Worm (Caenorhabditis elegans): ENCODE data around the gene lin-56.

The lin-56 gene

ce11 chrII:10471247-10471646, 21.4 kb downstream of the lin-56 start, which contains the start of gene ZK666.1:
Gene ZK666.1 (minus strand): TSS chrII:10471347.
- TF ChIP-seq ets-7 (tag; optimal IDR thresholded peaks at IDR 0.05) (no peak), tra-4 (tag; optimal IDR thresholded peaks at IDR 0.05) (no peak), hmg-4 (GFP tag; optimal IDR thresholded peaks at IDR 0.05) (no peak), tbx-37 (GFP tag; conservative IDR thresholded peaks at IDR 0.05) (no peak), scrt-1 (GFP tag; IDR thresholded peaks at IDR 0.05) (no peak), B0310.2 (tag; optimal IDR thresholded peaks at IDR 0.05) (no peak), F13C5.2 (tag; optimal IDR thresholded peaks at IDR 0.05) (no peak), pes-1 (GFP tag; IDR thresholded peaks at IDR 0.05) (no peak), aly-1 (tag; optimal IDR thresholded peaks at IDR 0.05) (no peak), ceh-36 (tag; optimal IDR thresholded peaks at IDR 0.05) (no peak), tbx-11 (GFP tag; IDR thresholded peaks at IDR 0.05) (no peak), ama-1 (optimal IDR thresholded peaks at IDR 0.05) (no peak), sea-1 (GFP tag; conservative IDR thresholded peaks at IDR 0.05) (no peak), hmbx-1 (tag; optimal IDR thresholded peaks at IDR 0.05) (no peak), hnd-1 (tag; optimal IDR thresholded peaks at IDR 0.05) (no peak), flt-1 (GFP tag; IDR thresholded peaks at IDR 0.05) (no peak), ceh-13 (GFP tag; optimal IDR thresholded peaks at IDR 0.05) (no peak)

DNA sequence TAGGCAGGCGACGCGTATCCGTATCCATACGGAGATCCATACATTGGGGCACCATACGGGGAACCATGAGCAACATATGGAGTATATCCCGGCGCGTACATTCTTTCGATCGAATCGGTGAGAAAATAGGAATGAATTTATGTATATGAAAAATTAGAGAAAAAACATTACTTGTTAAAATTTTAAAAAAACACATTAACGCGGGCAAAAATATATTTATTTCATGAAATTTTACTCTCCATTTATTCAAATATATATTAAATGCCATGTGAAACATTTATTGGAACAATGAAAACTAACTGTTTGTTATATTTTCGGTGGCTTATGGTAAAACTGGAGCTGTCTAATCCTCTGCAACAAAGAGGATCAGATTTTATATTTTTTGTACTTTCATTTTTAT, 22.0 kb downstream of the lin-56 start, which contains the start of gene ZK666.2:
ZK666.2 (minus strand) TSS at position 101 of the 400 bp plus-strand sequence.
- TF ChIP-seq sea-1 (GFP tag; conservative IDR thresholded peaks at IDR 0.05) (no peak), ets-7 (tag; optimal IDR thresholded peaks at IDR 0.05) (no peak), tbx-37 (GFP tag; conservative IDR thresholded peaks at IDR 0.05) (no peak), ceh-13 (GFP tag; optimal IDR thresholded peaks at IDR 0.05) (no peak)

- TF ChIP-seq hmbx-1 (tag; optimal IDR thresholded peaks at IDR 0.05) (no peak), pes-1 (GFP tag; IDR thresholded peaks at IDR 0.05) (no peak), ceh-13 (GFP tag; optimal IDR thresholded peaks at IDR 0.05) (no peak), tbx-37 (GFP tag; conservative IDR thresholded peaks at IDR 0.05) (no peak), scrt-1 (GFP tag; IDR thresholded peaks at IDR 0.05) (no peak), ama-1 (optimal IDR thresholded peaks at IDR 0.05) (no peak), F13C5.2 (tag; optimal IDR thresholded peaks at IDR 0.05) (no peak), ets-7 (tag; optimal IDR thresholded peaks at IDR 0.05) (no peak), B0310.2 (tag; optimal IDR thresholded peaks at IDR 0.05) (no peak), aly-1 (tag; optimal IDR thresholded peaks at IDR 0.05) (no peak), sea-1 (GFP tag; conservative IDR thresholded peaks at IDR 0.05) (no peak), ceh-36 (tag; optimal IDR thresholded peaks at IDR 0.05) (no peak), hnd-1 (tag; optimal IDR thresholded peaks at IDR 0.05) (no peak), hmg-4 (GFP tag; optimal IDR thresholded peaks at IDR 0.05) (no peak), tra-4 (tag; optimal IDR thresholded peaks at IDR 0.05) (no peak), flt-1 (GFP tag; IDR thresholded peaks at IDR 0.05) (no peak), tbx-11 (GFP tag; IDR thresholded peaks at IDR 0.05) (no peak)
Observed at ce11 chrII:10476039-10476438, 26.2 kb downstream of the lin-56 start, which contains the start of gene clec-58. Gene clec-58 (minus strand): TSS chrII:10476139.

DNA sequence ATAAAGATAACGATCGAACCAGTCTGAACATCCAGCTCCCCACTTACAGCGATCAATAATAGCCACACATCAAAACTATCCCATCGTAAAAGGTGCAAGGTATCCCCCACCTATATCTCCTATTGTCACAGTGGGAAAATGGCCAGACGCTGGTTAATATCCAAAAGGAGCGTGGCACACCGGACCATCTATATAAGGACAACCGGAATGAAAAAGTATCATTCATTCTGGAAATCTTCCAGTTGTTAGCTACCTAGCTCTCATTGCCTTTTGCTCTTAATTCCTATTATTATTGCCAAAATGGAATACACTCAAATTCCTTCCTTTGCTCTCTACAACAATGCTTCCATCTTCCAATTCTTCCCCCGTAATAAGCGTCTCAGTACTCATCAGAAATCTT, 27.2 kb downstream of the lin-56 start, which contains the start of gene ZK666.4:
ZK666.4 (plus strand) TSS at position 301 of the 400 bp plus-strand sequence.
- TF ChIP-seq sea-1 (GFP tag; conservative IDR thresholded peaks at IDR 0.05): no peak
- no peak for TF ChIP-seq B0310.2 (tag; optimal IDR thresholded peaks at IDR 0.05)
- TF ChIP-seq hmbx-1 (tag; optimal IDR thresholded peaks at IDR 0.05): no peak
- TF ChIP-seq aly-1 (tag; optimal IDR thresholded peaks at IDR 0.05): no peak
- no peak for TF ChIP-seq pes-1 (GFP tag; IDR thresholded peaks at IDR 0.05)

ce11 chrII:10479348-10479747, 29.5 kb downstream of the lin-56 start, which contains the start of gene clec-59:
Gene clec-59 (minus strand): TSS chrII:10479448.
- TF ChIP-seq ama-1 (optimal IDR thresholded peaks at IDR 0.05) (no peak), tra-4 (tag; optimal IDR thresholded peaks at IDR 0.05) (no peak), hmbx-1 (tag; optimal IDR thresholded peaks at IDR 0.05) (no peak), ceh-36 (tag; optimal IDR thresholded peaks at IDR 0.05) (no peak), aly-1 (tag; optimal IDR thresholded peaks at IDR 0.05) (no peak), scrt-1 (GFP tag; IDR thresholded peaks at IDR 0.05) (no peak), tbx-37 (GFP tag; conservative IDR thresholded peaks at IDR 0.05) (no peak), tbx-11 (GFP tag; IDR thresholded peaks at IDR 0.05) (no peak), hmg-4 (GFP tag; optimal IDR thresholded peaks at IDR 0.05) (no peak), flt-1 (GFP tag; IDR thresholded peaks at IDR 0.05) (no peak), pes-1 (GFP tag; IDR thresholded peaks at IDR 0.05) (no peak), ets-7 (tag; optimal IDR thresholded peaks at IDR 0.05) (no peak), F13C5.2 (tag; optimal IDR thresholded peaks at IDR 0.05) (no peak), ceh-13 (GFP tag; optimal IDR thresholded peaks at IDR 0.05) (no peak)

ce11 chrII:10480043-10480442, 30.2 kb downstream of the lin-56 start:
- no peak for TF ChIP-seq hnd-1 (tag; optimal IDR thresholded peaks at IDR 0.05)
- TF ChIP-seq flt-1 (GFP tag; IDR thresholded peaks at IDR 0.05): no peak
- TF ChIP-seq tbx-11 (GFP tag; IDR thresholded peaks at IDR 0.05): no peak
- no peak for TF ChIP-seq tbx-37 (GFP tag; conservative IDR thresholded peaks at IDR 0.05)
- TF ChIP-seq ceh-36 (tag; optimal IDR thresholded peaks at IDR 0.05): no peak
- TF ChIP-seq hmg-4 (GFP tag; optimal IDR thresholded peaks at IDR 0.05): no peak
- no peak for TF ChIP-seq aly-1 (tag; optimal IDR thresholded peaks at IDR 0.05)
- TF ChIP-seq B0310.2 (tag; optimal IDR thresholded peaks at IDR 0.05): no peak

ce11 chrII:10481824-10482556, 32.2 kb downstream of the lin-56 start, which contains the start of the genes clec-60 and ZK666.11:
Gene clec-60 (minus strand): TSS chrII:10481874.
Gene ZK666.11 (plus strand): TSS chrII:10482522.
- TF ChIP-seq scrt-1 (GFP tag; IDR thresholded peaks at IDR 0.05) (no peak), tbx-11 (GFP tag; IDR thresholded peaks at IDR 0.05) (no peak), sea-1 (GFP tag; conservative IDR thresholded peaks at IDR 0.05) (no peak), aly-1 (tag; optimal IDR thresholded peaks at IDR 0.05) (no peak), flt-1 (GFP tag; IDR thresholded peaks at IDR 0.05) (no peak), hnd-1 (tag; optimal IDR thresholded peaks at IDR 0.05) (no peak), tbx-37 (GFP tag; conservative IDR thresholded peaks at IDR 0.05) (no peak), hmbx-1 (tag; optimal IDR thresholded peaks at IDR 0.05) (no peak), pes-1 (GFP tag; IDR thresholded peaks at IDR 0.05) (no peak), tra-4 (tag; optimal IDR thresholded peaks at IDR 0.05) (no peak), ceh-36 (tag; optimal IDR thresholded peaks at IDR 0.05) (no peak), hmg-4 (GFP tag; optimal IDR thresholded peaks at IDR 0.05) (no peak), B0310.2 (tag; optimal IDR thresholded peaks at IDR 0.05) (no peak), ets-7 (tag; optimal IDR thresholded peaks at IDR 0.05) (no peak), F13C5.2 (tag; optimal IDR thresholded peaks at IDR 0.05) (no peak), ama-1 (optimal IDR thresholded peaks at IDR 0.05) (no peak), ceh-13 (GFP tag; optimal IDR thresholded peaks at IDR 0.05) (no peak)

All from whole organism, early embryonic.